Fruit fly (Drosophila melanogaster) whole organism, embryonic: ENCODE measurements around the gene CG3224.
A peak's percentile ranks its signal among the peaks of the same experiment; 100 is the strongest.

Experiments used
- ATbp ChIP-seq: fragments of 200-800 bp; sonication (Bioruptor generic); optimal IDR thresholded peaks from 2 replicates; lab custom pipeline; 2017; ENCODE audit warnings: missing biosample characterization, mild to moderate bottlenecking, missing genetic modification characterization, missing genetic modification reagents
- Aef1 ChIP-seq: fragments of 200-800 bp; sonication (Bioruptor generic); IDR thresholded peaks from 3 replicates; pipeline ENCODE4 v1.3.6; 2022; ENCODE audit warnings: missing biosample characterization, missing genetic modification characterization
- Bgb ChIP-seq: fragments of 200-800 bp; sonication (Bioruptor generic); IDR thresholded peaks from 2 replicates; pipeline ENCODE4 v1.3.6; 2022; ENCODE audit warnings: missing biosample characterization, missing genetic modification characterization; ENCODE audit not compliant: partially characterized antibody
- CG10147 ChIP-seq: fragments of 200-800 bp; sonication (Bioruptor generic); optimal IDR thresholded peaks from 2 replicates; lab custom pipeline; 2019; ENCODE audit warnings: missing biosample characterization, mild to moderate bottlenecking, missing genetic modification characterization, moderate library complexity
- CG10366 ChIP-seq: fragments of 200-800 bp; sonication (Bioruptor generic); IDR thresholded peaks from 2 replicates; pipeline ENCODE4 v1.3.6; 2022; ENCODE audit warnings: missing biosample characterization, missing genetic modification characterization
- CG11695 ChIP-seq: fragments of 200-800 bp; sonication (Bioruptor generic); IDR thresholded peaks from 3 replicates; pipeline ENCODE4 v1.3.6; 2022; ENCODE audit warnings: missing biosample characterization, missing genetic modification characterization
- CG12659 ChIP-seq: fragments of 200-800 bp; sonication (Bioruptor generic); optimal IDR thresholded peaks from 3 replicates; lab custom pipeline; 2017; ENCODE audit warnings: mild to moderate bottlenecking, missing biosample characterization, missing genetic modification reagents, missing genetic modification characterization
- CG14014 ChIP-seq: fragments of 200-800 bp; sonication (Bioruptor generic); IDR thresholded peaks from 2 replicates; pipeline ENCODE4 v1.3.6; 2022; ENCODE audit warnings: missing biosample characterization, missing genetic modification characterization
- CG14441 ChIP-seq: fragments of 200-800 bp; sonication (Bioruptor generic); IDR thresholded peaks from 2 replicates; pipeline ENCODE4 v1.3.6; 2022; ENCODE audit warnings: missing biosample characterization, missing genetic modification characterization
- CG14710 ChIP-seq: fragments of 200-800 bp; sonication (Bioruptor generic); optimal IDR thresholded peaks from 3 replicates; lab custom pipeline; 2019; ENCODE audit warnings: missing biosample characterization, mild to moderate bottlenecking, missing genetic modification characterization, moderate library complexity
- CG18262 ChIP-seq: fragments of 200-800 bp; optimal IDR thresholded peaks from 3 replicates; lab custom pipeline; 2019; ENCODE audit warnings: missing biosample characterization, mild to moderate bottlenecking, missing genetic modification characterization, moderate library complexity
- CG3065 ChIP-seq: fragments of 200-800 bp; sonication (Bioruptor generic); optimal IDR thresholded peaks from 2 replicates; lab custom pipeline; 2016; ENCODE audit warnings: missing biosample characterization, missing genetic modification characterization
- CG33557 ChIP-seq: fragments of 200-800 bp; sonication (Bioruptor generic); optimal IDR thresholded peaks from 2 replicates; lab custom pipeline; 2019; ENCODE audit warnings: missing biosample characterization, mild to moderate bottlenecking, missing genetic modification characterization, moderate library complexity
- CG4282 ChIP-seq: fragments of 200-800 bp; sonication (Bioruptor generic); optimal IDR thresholded peaks from 2 replicates; lab custom pipeline; 2016; ENCODE audit warnings: missing biosample characterization, missing genetic modification characterization
- CG6683 ChIP-seq: fragments of 200-800 bp; sonication (Bioruptor generic); optimal IDR thresholded peaks from 2 replicates; lab custom pipeline; 2017; ENCODE audit warnings: missing biosample characterization, mild to moderate bottlenecking, missing genetic modification characterization, missing genetic modification reagents
- CG6813 ChIP-seq: fragments of 200-800 bp; sonication (Bioruptor generic); optimal IDR thresholded peaks from 2 replicates; lab custom pipeline; 2017; ENCODE audit warnings: missing biosample characterization, missing genetic modification characterization, mild to moderate bottlenecking, moderate library complexity, missing genetic modification reagents
- CG7556 ChIP-seq: fragments of 200-800 bp; sonication (Bioruptor generic); optimal IDR thresholded peaks from 2 replicates; lab custom pipeline; 2017; ENCODE audit warnings: missing biosample characterization, mild to moderate bottlenecking, missing genetic modification characterization
- CG8290 ChIP-seq, 3 experiments: fragments of 200-800 bp; sonication (Bioruptor generic); optimal IDR thresholded peaks; 2 replicates each; lab custom pipeline; 2016 to 2019; ENCODE audit warnings: missing biosample characterization in 3 of 3, missing genetic modification characterization in 3 of 3, mild to moderate bottlenecking in 2 of 3, moderate library complexity in 1 of 3
- CTCF ChIP-seq: fragments of 200-800 bp; sonication (Bioruptor generic); optimal IDR thresholded peaks from 2 replicates; lab custom pipeline; 2017; ENCODE audit warnings: missing biosample characterization, mild to moderate bottlenecking, missing genetic modification characterization, moderate library complexity
- D19A ChIP-seq: fragments of 200-800 bp; optimal IDR thresholded peaks from 3 replicates; lab custom pipeline; 2019; ENCODE audit warnings: missing biosample characterization, mild to moderate bottlenecking, missing genetic modification characterization, moderate library complexity
- Dref ChIP-seq: fragments of 200-800 bp; sonication (Bioruptor generic); IDR thresholded peaks from 2 replicates; pipeline ENCODE4 v1.3.6; 2022; ENCODE audit warnings: missing biosample characterization, missing genetic modification characterization
- E2f2 ChIP-seq: fragments of 200-800 bp; sonication (Bioruptor generic); IDR thresholded peaks from 2 replicates; pipeline ENCODE4 v1.3.6; 2022; ENCODE audit warnings: missing biosample characterization, missing genetic modification characterization
- ERR ChIP-seq: fragments of 200-800 bp; sonication (Bioruptor generic); optimal IDR thresholded peaks from 2 replicates; lab custom pipeline; 2016; ENCODE audit warnings: missing biosample characterization, missing genetic modification characterization
- HmgD ChIP-seq: fragments of 200-800 bp; sonication (Bioruptor generic); optimal IDR thresholded peaks from 3 replicates; lab custom pipeline; 2016; ENCODE audit warnings: missing biosample characterization, missing genetic modification characterization
- Lhr ChIP-seq: fragments of 200-800 bp; sonication (Bioruptor generic); optimal IDR thresholded peaks from 3 replicates; lab custom pipeline; 2017; ENCODE audit warnings: mild to moderate bottlenecking, missing biosample characterization, missing genetic modification reagents, missing genetic modification characterization
- Med ChIP-seq: fragments of 200-800 bp; sonication (Bioruptor generic); peaks from one replicate; lab custom pipeline; 2016; ENCODE audit warnings: missing biosample characterization, missing genetic modification characterization, mild to moderate bottlenecking, inconsistent platforms, moderate library complexity
- NC2α ChIP-seq: fragments of 200-800 bp; sonication (Bioruptor generic); optimal IDR thresholded peaks from 2 replicates; lab custom pipeline; 2016; ENCODE audit warnings: missing biosample characterization, missing genetic modification characterization
- Ravus ChIP-seq: fragments of 200-800 bp; sonication (Bioruptor generic); IDR thresholded peaks from 2 replicates; pipeline ENCODE4 v1.3.6; 2022; ENCODE audit warnings: missing biosample characterization, missing genetic modification characterization
- Sox102F ChIP-seq: fragments of 200-800 bp; sonication (Bioruptor generic); optimal IDR thresholded peaks from 2 replicates; lab custom pipeline; 2018; ENCODE audit warnings: missing biosample characterization, mild to moderate bottlenecking, missing genetic modification characterization, moderate library complexity
- Sry-β ChIP-seq: fragments of 200-800 bp; sonication (Bioruptor generic); optimal IDR thresholded peaks from 2 replicates; lab custom pipeline; 2018; ENCODE audit warnings: missing biosample characterization, mild to moderate bottlenecking, missing genetic modification characterization, moderate library complexity
- cg ChIP-seq: fragments of 200-800 bp; sonication (Bioruptor generic); optimal IDR thresholded peaks from 3 replicates; lab custom pipeline; 2019; ENCODE audit warnings: missing biosample characterization, mild to moderate bottlenecking, missing genetic modification characterization, moderate library complexity
- croc ChIP-seq: fragments of 200-800 bp; sonication (Bioruptor generic); conservative IDR thresholded peaks from 3 replicates; pipeline ENCODE4 v1.3.6; 2022; ENCODE audit warnings: missing biosample characterization, missing genetic modification characterization
- crol ChIP-seq: fragments of 200-800 bp; sonication (Bioruptor generic); IDR thresholded peaks from 2 replicates; pipeline ENCODE4 v1.3.6; 2022; ENCODE audit warnings: missing biosample characterization, missing genetic modification characterization
- emc ChIP-seq: fragments of 200-800 bp; sonication (Bioruptor generic); optimal IDR thresholded peaks from 2 replicates; lab custom pipeline; 2016; ENCODE audit warnings: missing biosample characterization, missing genetic modification characterization
- en ChIP-seq: fragments of 200-800 bp; sonication (Bioruptor generic); optimal IDR thresholded peaks from 2 replicates; lab custom pipeline; 2016; ENCODE audit warnings: missing biosample characterization, missing genetic modification characterization
- eyg ChIP-seq: fragments of 200-800 bp; sonication (Bioruptor generic); optimal IDR thresholded peaks from 3 replicates; lab custom pipeline; 2016; ENCODE audit warnings: missing biosample characterization, missing genetic modification characterization
- gem ChIP-seq: fragments of 200-800 bp; sonication (Bioruptor generic); optimal IDR thresholded peaks from 2 replicates; lab custom pipeline; 2019; ENCODE audit warnings: missing biosample characterization, mild to moderate bottlenecking, missing genetic modification characterization, moderate library complexity
- hkb ChIP-seq, 2 experiments: fragments of 200-800 bp in 1 of 2; fragments of >200 bp in 1 of 2; sonication (Bioruptor generic) in 1 of 2; IDR thresholded peaks in 1 of 2; optimal IDR thresholded peaks in 1 of 2; 2 replicates each; pipeline versions ENCODE4 v1.3.6 to Lab custom; 2017 to 2022; ENCODE audit warnings: missing biosample characterization in 1 of 2, missing genetic modification characterization in 1 of 2
- jing ChIP-seq: fragments of 200-800 bp; sonication (Bioruptor generic); optimal IDR thresholded peaks from 2 replicates; lab custom pipeline; 2018; ENCODE audit warnings: missing biosample characterization, mild to moderate bottlenecking, missing genetic modification characterization
- kni ChIP-seq: fragments of 200-800 bp; sonication (Bioruptor generic); optimal IDR thresholded peaks from 3 replicates; lab custom pipeline; 2017; ENCODE audit warnings: mild to moderate bottlenecking, missing biosample characterization, missing genetic modification reagents, missing genetic modification characterization
- odd ChIP-seq: fragments of 200-800 bp; sonication (Bioruptor generic); optimal IDR thresholded peaks from 2 replicates; lab custom pipeline; 2017; ENCODE audit warnings: missing biosample characterization, mild to moderate bottlenecking, missing genetic modification characterization
- onecut ChIP-seq: fragments of 200-800 bp; sonication (Bioruptor generic); IDR thresholded peaks from 2 replicates; pipeline ENCODE4 v1.3.6; 2022; ENCODE audit warnings: missing biosample characterization, missing genetic modification characterization
- pnt ChIP-seq: fragments of 200-800 bp; sonication (Bioruptor generic); optimal IDR thresholded peaks from 3 replicates; lab custom pipeline; 2016; ENCODE audit warnings: missing biosample characterization, missing genetic modification characterization
- pum ChIP-seq: fragments of 200-800 bp; sonication (Bioruptor generic); optimal IDR thresholded peaks from 2 replicates; lab custom pipeline; 2016; ENCODE audit warnings: missing biosample characterization, missing genetic modification characterization
- rib ChIP-seq: fragments of 200-800 bp; sonication (Bioruptor generic); IDR thresholded peaks from 2 replicates; pipeline ENCODE4 v1.3.6; 2022; ENCODE audit warnings: missing biosample characterization, missing genetic modification characterization
- sens ChIP-seq: fragments of 200-800 bp; sonication (Bioruptor generic); peaks from one replicate; lab custom pipeline; 2016; ENCODE audit warnings: missing biosample characterization, missing genetic modification characterization
- slou ChIP-seq: fragments of 200-800 bp; sonication (Bioruptor generic); optimal IDR thresholded peaks from 3 replicates; lab custom pipeline; 2016; ENCODE audit warnings: missing biosample characterization, missing genetic modification characterization
- sr ChIP-seq: fragments of 200-800 bp; sonication (Bioruptor generic); IDR thresholded peaks from 3 replicates; pipeline ENCODE4 v1.3.6; 2022; ENCODE audit warnings: missing biosample characterization, missing genetic modification characterization
- ttk ChIP-seq: fragments of 200-800 bp; sonication (Bioruptor generic); IDR thresholded peaks from 2 replicates; pipeline ENCODE4 v2.1.2; 2022; ENCODE audit warnings: missing biosample characterization, missing genetic modification characterization
- vnd ChIP-seq: fragments of 200-800 bp; sonication (Bioruptor generic); IDR thresholded peaks from 3 replicates; pipeline ENCODE4 v1.3.6; 2022; ENCODE audit warnings: missing biosample characterization, missing genetic modification characterization; ENCODE audit not compliant: partially characterized antibody
- vvl ChIP-seq: fragments of 200-800 bp; sonication (Bioruptor generic); IDR thresholded peaks from 2 replicates; pipeline ENCODE4 v1.3.6; 2022; ENCODE audit warnings: missing biosample characterization, missing genetic modification characterization
- zen ChIP-seq: fragments of 200-800 bp; sonication (Bioruptor generic); optimal IDR thresholded peaks from 3 replicates; lab custom pipeline; 2018; ENCODE audit warnings: missing biosample characterization, mild to moderate bottlenecking, missing genetic modification characterization, moderate library complexity

The CG3224 gene

dm6 chrX:6638123-6638522 is 23.1 kb downstream of the CG3224 start (continued):
- no peak for TF ChIP-seq Aef1 (GFP tag; lab: Robert Waterston, UW)
- no peak for TF ChIP-seq CG4282 (GFP tag; lab: Kevin White, UChicago)
- no peak for TF ChIP-seq CG10366
- TF ChIP-seq D19A (tag; lab: Kevin White, UChicago): no peak
- TF ChIP-seq CG11695 (GFP tag; lab: Robert Waterston, UW): no peak
- TF ChIP-seq onecut (GFP tag; lab: Robert Waterston, UW): no peak
- TF ChIP-seq CG12659: no peak
- no peak for TF ChIP-seq crol (GFP tag; lab: Robert Waterston, UW)
- no peak for TF ChIP-seq ERR (GFP tag; lab: Kevin White, UChicago)
- TF ChIP-seq en (GFP tag; lab: Kevin White, UChicago): no peak
- no peak for TF ChIP-seq emc (GFP tag; lab: Kevin White, UChicago)
- TF ChIP-seq CG3065 (GFP tag; lab: Kevin White, UChicago): no peak
- TF ChIP-seq CG18262 (tag; lab: Kevin White, UChicago): no peak
- TF ChIP-seq zen: no peak
- TF ChIP-seq odd: peak; percentile 46
- TF ChIP-seq cg (GFP tag; lab: Kevin White, UChicago): no peak
- TF ChIP-seq hkb (optimal IDR thresholded peaks at IDR 0.05; lab: Kevin White, UChicago): no peak
- TF ChIP-seq hkb (GFP tag; IDR thresholded peaks at IDR 0.05; lab: Robert Waterston, UW): peak; percentile 49
- no peak for TF ChIP-seq Bgb (GFP tag; lab: Robert Waterston, UW)
- no peak for TF ChIP-seq rib
- TF ChIP-seq CG7556: no peak
- TF ChIP-seq slou (GFP tag; lab: Kevin White, UChicago): no peak
- TF ChIP-seq Sry-β (GFP tag; lab: Kevin White, UChicago): no peak
- TF ChIP-seq eyg: no peak
- no peak for TF ChIP-seq pum (GFP tag; lab: Kevin White, UChicago)
- no peak for TF ChIP-seq Dref
- no peak for TF ChIP-seq HmgD (GFP tag; lab: Kevin White, UChicago)
- TF ChIP-seq NC2α (GFP tag; lab: Kevin White, UChicago): no peak
- TF ChIP-seq CG6683 (GFP tag; lab: Kevin White, UChicago): no peak
- TF ChIP-seq vnd (GFP tag; lab: Robert Waterston, UW): no peak
- peak; percentile 23 for TF ChIP-seq sens
- peak; percentile 8 for TF ChIP-seq Med (GFP tag; lab: Kevin White, UChicago)
- TF ChIP-seq ttk (GFP tag; lab: Robert Waterston, UW): no peak
- peak; percentile 12 for TF ChIP-seq gem (tag; lab: Kevin White, UChicago)
- no peak for TF ChIP-seq E2f2
- TF ChIP-seq ATbp (GFP tag; lab: Kevin White, UChicago): peak; percentile 57
- no peak for TF ChIP-seq CG14710
- TF ChIP-seq CG6813: peak; percentile 3
- TF ChIP-seq sr (GFP tag; lab: Robert Waterston, UW): no peak
- TF ChIP-seq jing: no peak
- no peak for TF ChIP-seq croc (GFP tag; lab: Robert Waterston, UW)
- no peak for TF ChIP-seq CG33557 (GFP tag; lab: Kevin White, UChicago)
- TF ChIP-seq CG10147 (GFP tag; lab: Kevin White, UChicago): no peak
- TF ChIP-seq vvl (GFP tag; lab: Robert Waterston, UW): no peak
- peak; percentile 9 for TF ChIP-seq Sox102F
- TF ChIP-seq pnt (GFP tag; lab: Kevin White, UChicago): no peak
- TF ChIP-seq CG14441 (GFP tag; lab: Robert Waterston, UW): no peak
- TF ChIP-seq kni (GFP tag; lab: Kevin White, UChicago): peak; percentile 3
- TF ChIP-seq Ravus: no peak
- TF ChIP-seq Lhr (GFP tag; lab: Kevin White, UChicago): no peak
- no peak for TF ChIP-seq CTCF
- no peak for TF ChIP-seq CG8290 (GFP tag; optimal IDR thresholded peaks at IDR 0.05; lab: Kevin White, UChicago)
- TF ChIP-seq CG8290 (tag; optimal IDR thresholded peaks at IDR 0.05; lab: Kevin White, UChicago): no peak
- peak; percentile 13; the same call in 1 of the 2 replicates for TF ChIP-seq CG14014
